Fruit fly (Drosophila melanogaster) whole organism, embryonic: Measurements from ENCODE around the gene CG10628.

ENCODE experiments used
- Adf1 ChIP-seq: fragments of 200-800 bp; sonication (Bioruptor generic); IDR thresholded peaks from 2 replicates; pipeline ENCODE4 v1.3.6; 2022; ENCODE audit warnings: missing biosample characterization, missing genetic modification characterization
- CG12219 ChIP-seq: fragments of 200-800 bp; sonication (Bioruptor generic); optimal IDR thresholded peaks from 3 replicates; lab custom pipeline; 2018; ENCODE audit warnings: missing biosample characterization, mild to moderate bottlenecking, missing genetic modification characterization
- CG13123 ChIP-seq: fragments of 200-800 bp; sonication (Bioruptor generic); optimal IDR thresholded peaks from 2 replicates; lab custom pipeline; 2016; ENCODE audit warnings: missing biosample characterization, missing genetic modification characterization
- CG13894 ChIP-seq: fragments of 200-800 bp; sonication (Bioruptor generic); optimal IDR thresholded peaks from 3 replicates; lab custom pipeline; 2018; ENCODE audit warnings: missing biosample characterization, mild to moderate bottlenecking, missing genetic modification characterization, moderate library complexity
- CG14050 ChIP-seq: fragments of 200-800 bp; sonication (Bioruptor generic); IDR thresholded peaks from 3 replicates; pipeline ENCODE4 v1.3.6; 2022; ENCODE audit warnings: missing biosample characterization, missing genetic modification characterization
- CG1529 ChIP-seq: fragments of 200-800 bp; sonication (Bioruptor generic); optimal IDR thresholded peaks from 3 replicates; lab custom pipeline; 2018; ENCODE audit warnings: missing biosample characterization, missing genetic modification characterization
- CG15479 ChIP-seq: fragments of 200-800 bp; sonication (Bioruptor generic); optimal IDR thresholded peaks from 3 replicates; lab custom pipeline; 2019; ENCODE audit warnings: missing biosample characterization, mild to moderate bottlenecking, missing genetic modification characterization, moderate library complexity
- CG15601 ChIP-seq: fragments of 200-800 bp; sonication (Bioruptor generic); optimal IDR thresholded peaks from 3 replicates; lab custom pipeline; 2019; ENCODE audit warnings: missing biosample characterization, mild to moderate bottlenecking, missing genetic modification characterization, moderate library complexity
- CG1647 ChIP-seq: fragments of 200-800 bp; sonication (Bioruptor generic); optimal IDR thresholded peaks from 3 replicates; lab custom pipeline; 2016; ENCODE audit warnings: missing biosample characterization, missing genetic modification characterization
- CG16815 ChIP-seq: fragments of 200-800 bp; sonication (Bioruptor generic); optimal IDR thresholded peaks from 3 replicates; lab custom pipeline; 2017; ENCODE audit warnings: missing biosample characterization, mild to moderate bottlenecking, missing genetic modification characterization
- CG17359 ChIP-seq: fragments of 200-800 bp; sonication (Bioruptor generic); optimal IDR thresholded peaks from 3 replicates; lab custom pipeline; 2018; ENCODE audit warnings: missing biosample characterization, mild to moderate bottlenecking, missing genetic modification characterization, moderate library complexity
- CG18476 ChIP-seq: fragments of 200-800 bp; sonication (Bioruptor generic); optimal IDR thresholded peaks from 2 replicates; lab custom pipeline; 2016; ENCODE audit warnings: missing biosample characterization, mild to moderate bottlenecking, missing genetic modification characterization
- CG2129 ChIP-seq: fragments of 200-800 bp; sonication (Bioruptor generic); IDR thresholded peaks from 2 replicates; pipeline ENCODE4 v1.3.6; 2022; ENCODE audit warnings: missing biosample characterization, missing genetic modification characterization; ENCODE audit not compliant: partially characterized antibody
- CG31224 ChIP-seq: fragments of 200-800 bp; sonication (Bioruptor generic); IDR thresholded peaks from 2 replicates; pipeline ENCODE4 v1.3.6; 2022; ENCODE audit warnings: missing biosample characterization, missing genetic modification characterization
- CG32532 ChIP-seq: fragments of 200-800 bp; sonication (Bioruptor generic); IDR thresholded peaks from 2 replicates; pipeline ENCODE4 v1.3.6; 2022; ENCODE audit warnings: missing biosample characterization, missing genetic modification characterization
- CG3838 ChIP-seq: fragments of 200-800 bp; sonication (Bioruptor generic); optimal IDR thresholded peaks from 3 replicates; lab custom pipeline; 2016; ENCODE audit warnings: missing biosample characterization, missing genetic modification characterization
- CG4820 ChIP-seq: fragments of 200-800 bp; sonication (Bioruptor generic); optimal IDR thresholded peaks from 3 replicates; lab custom pipeline; 2016; ENCODE audit warnings: missing biosample characterization, missing genetic modification characterization
- CG6683 ChIP-seq: fragments of 200-800 bp; sonication (Bioruptor generic); optimal IDR thresholded peaks from 2 replicates; lab custom pipeline; 2017; ENCODE audit warnings: missing biosample characterization, mild to moderate bottlenecking, missing genetic modification characterization, missing genetic modification reagents
- CG6791 ChIP-seq: fragments of 200-800 bp; sonication (Bioruptor generic); IDR thresholded peaks from 3 replicates; pipeline ENCODE4 v1.3.6; 2022; ENCODE audit warnings: missing biosample characterization, missing genetic modification characterization; ENCODE audit not compliant: partially characterized antibody
- CG7928 ChIP-seq: fragments of 200-800 bp; sonication (Bioruptor generic); optimal IDR thresholded peaks from 2 replicates; lab custom pipeline; 2017; ENCODE audit warnings: missing biosample characterization, mild to moderate bottlenecking, missing genetic modification characterization
- CG7963 ChIP-seq: fragments of 200-800 bp; sonication (Bioruptor generic); IDR thresholded peaks from 3 replicates; pipeline ENCODE4 v1.3.6; 2022; ENCODE audit warnings: missing biosample characterization, missing genetic modification characterization; ENCODE audit not compliant: partially characterized antibody
- CG9215 ChIP-seq: fragments of 200-800 bp; sonication (Bioruptor generic); IDR thresholded peaks from 2 replicates; pipeline ENCODE4 v1.3.6; 2022; ENCODE audit warnings: missing biosample characterization, missing genetic modification characterization
- CG9932 ChIP-seq: fragments of 200-800 bp; sonication (Bioruptor generic); IDR thresholded peaks from 2 replicates; pipeline ENCODE4 v1.3.6; 2022; ENCODE audit warnings: missing biosample characterization, missing genetic modification characterization
- CrebB ChIP-seq: fragments of 200-800 bp; sonication (Bioruptor generic); optimal IDR thresholded peaks from 3 replicates; lab custom pipeline; 2018; ENCODE audit warnings: missing biosample characterization, mild to moderate bottlenecking, missing genetic modification characterization
- ERR ChIP-seq: fragments of 200-800 bp; sonication (Bioruptor generic); optimal IDR thresholded peaks from 2 replicates; lab custom pipeline; 2016; ENCODE audit warnings: missing biosample characterization, missing genetic modification characterization
- Fer1 ChIP-seq: fragments of 200-800 bp; sonication (Bioruptor generic); optimal IDR thresholded peaks from 2 replicates; lab custom pipeline; 2017; ENCODE audit warnings: missing biosample characterization, mild to moderate bottlenecking, missing genetic modification characterization
- Gug ChIP-seq: fragments of 200-800 bp; sonication (Bioruptor generic); IDR thresholded peaks from 4 replicates; pipeline ENCODE4 v1.3.6; 2022; ENCODE audit warnings: missing biosample characterization, missing genetic modification characterization
- Lpt ChIP-seq: fragments of >200 bp; optimal IDR thresholded peaks from 2 replicates; lab custom pipeline; 2018; ENCODE audit warnings: missing biosample characterization, missing genetic modification characterization
- MESR4 ChIP-seq: fragments of 200-800 bp; sonication (Bioruptor generic); optimal IDR thresholded peaks from 2 replicates; lab custom pipeline; 2018; ENCODE audit warnings: missing biosample characterization, mild to moderate bottlenecking, missing genetic modification characterization, moderate library complexity
- Nf-YB ChIP-seq: fragments of 200-800 bp; sonication (Bioruptor generic); optimal IDR thresholded peaks from 3 replicates; lab custom pipeline; 2019; ENCODE audit warnings: missing biosample characterization, mild to moderate bottlenecking, missing genetic modification characterization, moderate library complexity
- Oli ChIP-seq: fragments of 200-800 bp; sonication (Bioruptor generic); optimal IDR thresholded peaks from 2 replicates; lab custom pipeline; 2018; ENCODE audit warnings: missing biosample characterization, mild to moderate bottlenecking, missing genetic modification characterization, moderate library complexity
- PHDP ChIP-seq: fragments of 200-800 bp; sonication (Bioruptor generic); optimal IDR thresholded peaks from 3 replicates; lab custom pipeline; 2018; ENCODE audit warnings: missing biosample characterization, mild to moderate bottlenecking, missing genetic modification characterization, moderate library complexity
- Xbp1 ChIP-seq: fragments of 200-800 bp; sonication (Bioruptor generic); optimal IDR thresholded peaks from 3 replicates; lab custom pipeline; 2016; ENCODE audit warnings: missing biosample characterization, mild to moderate bottlenecking, missing genetic modification characterization
- YL-1 ChIP-seq: fragments of 200-800 bp; sonication (Bioruptor generic); optimal IDR thresholded peaks from 3 replicates; lab custom pipeline; 2017; ENCODE audit warnings: missing biosample characterization, mild to moderate bottlenecking, missing genetic modification characterization
- dm ChIP-seq: fragments of 200-800 bp; sonication (Bioruptor generic); optimal IDR thresholded peaks from 3 replicates; lab custom pipeline; 2016; ENCODE audit warnings: missing biosample characterization, missing genetic modification characterization
- grau ChIP-seq: fragments of 200-800 bp; optimal IDR thresholded peaks from 3 replicates; lab custom pipeline; 2019; ENCODE audit warnings: missing biosample characterization, mild to moderate bottlenecking, missing genetic modification characterization, moderate library complexity
- gt ChIP-seq: fragments of 200-800 bp; sonication (Bioruptor generic); IDR thresholded peaks from 2 replicates; pipeline ENCODE4 v1.3.6; 2022; ENCODE audit warnings: missing biosample characterization, missing genetic modification characterization
- jigr1 ChIP-seq: fragments of 200-800 bp; sonication (Bioruptor generic); IDR thresholded peaks from 3 replicates; pipeline ENCODE4 v1.3.6; 2022; ENCODE audit warnings: missing biosample characterization, missing genetic modification characterization
- jumu ChIP-seq: fragments of 200-800 bp; sonication (Bioruptor generic); optimal IDR thresholded peaks from 3 replicates; lab custom pipeline; 2016; ENCODE audit warnings: missing biosample characterization, missing genetic modification characterization
- ken ChIP-seq: fragments of 200-800 bp; sonication (Bioruptor generic); IDR thresholded peaks from 3 replicates; pipeline ENCODE4 v1.3.6; 2022; ENCODE audit warnings: missing biosample characterization, missing genetic modification characterization
- mirr ChIP-seq: fragments of 200-800 bp; sonication (Bioruptor generic); optimal IDR thresholded peaks from 3 replicates; lab custom pipeline; 2018; ENCODE audit warnings: missing biosample characterization, mild to moderate bottlenecking, missing genetic modification characterization
- nom ChIP-seq: fragments of 200-800 bp; sonication (Bioruptor generic); optimal IDR thresholded peaks from 2 replicates; lab custom pipeline; 2017; ENCODE audit warnings: missing biosample characterization, missing genetic modification characterization, mild to moderate bottlenecking, moderate library complexity, missing genetic modification reagents
- pho ChIP-seq: fragments of 200-800 bp; sonication (Bioruptor generic); optimal IDR thresholded peaks from 2 replicates; lab custom pipeline; 2016; ENCODE audit warnings: missing biosample characterization, missing genetic modification characterization
- shn ChIP-seq: fragments of 200-800 bp; sonication (Bioruptor generic); optimal IDR thresholded peaks from 3 replicates; lab custom pipeline; 2016; ENCODE audit warnings: missing biosample characterization, missing genetic modification characterization
- sima ChIP-seq: fragments of 200-800 bp; sonication (Bioruptor generic); optimal IDR thresholded peaks from 2 replicates; lab custom pipeline; 2016; ENCODE audit warnings: missing biosample characterization, missing genetic modification characterization
- sna ChIP-seq: fragments of 200-800 bp; sonication (Bioruptor generic); IDR thresholded peaks from 2 replicates; pipeline ENCODE4 v1.3.6; 2022; ENCODE audit warnings: missing biosample characterization, missing genetic modification characterization; ENCODE audit not compliant: partially characterized antibody
- tap ChIP-seq: fragments of 200-800 bp; optimal IDR thresholded peaks from 3 replicates; lab custom pipeline; 2019; ENCODE audit warnings: missing biosample characterization, mild to moderate bottlenecking, missing genetic modification characterization, moderate library complexity
- wor ChIP-seq: fragments of 200-800 bp; sonication (Bioruptor generic); IDR thresholded peaks from 2 replicates; pipeline ENCODE4 v1.3.6; 2022; ENCODE audit warnings: missing biosample characterization, missing genetic modification characterization
- zen ChIP-seq: fragments of 200-800 bp; sonication (Bioruptor generic); optimal IDR thresholded peaks from 3 replicates; lab custom pipeline; 2018; ENCODE audit warnings: missing biosample characterization, mild to moderate bottlenecking, missing genetic modification characterization, moderate library complexity

The CG10628 gene

dm6 chr2L:19758511-19759128 lies at the start of gene CG10628, which contains the start of gene Dus3 (continued):
- TF ChIP-seq CG18476 (GFP tag; lab: Kevin White, UChicago): peak; percentile 83
- peak; percentile 73 for TF ChIP-seq ERR (GFP tag; lab: Kevin White, UChicago)
- peak; percentile 90 for TF ChIP-seq shn (GFP tag; lab: Kevin White, UChicago)
- peak; percentile 97 for TF ChIP-seq dm (GFP tag; lab: Kevin White, UChicago)
- TF ChIP-seq CG2129 (GFP tag; lab: Robert Waterston, UW): no peak; the same call in 1 of the 2 replicates
- peak; percentile 60 for TF ChIP-seq Adf1 (GFP tag; lab: Robert Waterston, UW)
- TF ChIP-seq CG6791 (GFP tag; lab: Robert Waterston, UW): no peak
- TF ChIP-seq zen (tag; lab: Kevin White, UChicago): peak; percentile 83
- TF ChIP-seq grau (tag; lab: Kevin White, UChicago): peak; percentile 91
- TF ChIP-seq CG17359: peak; percentile 89
- peak; percentile 94 for TF ChIP-seq ken (GFP tag; lab: Robert Waterston, UW)
- TF ChIP-seq CG15479 (GFP tag; lab: Kevin White, UChicago): peak; percentile 72
- TF ChIP-seq jumu: peak; percentile 94
- TF ChIP-seq YL-1 (GFP tag; lab: Kevin White, UChicago): peak; percentile 73
- TF ChIP-seq Xbp1 (GFP tag; lab: Kevin White, UChicago): peak; percentile 95
- TF ChIP-seq CG13123 (GFP tag; lab: Kevin White, UChicago): peak; percentile 85
- peak; percentile 88 for TF ChIP-seq CG14050 (GFP tag; lab: Robert Waterston, UW)
- peak; percentile 84 for TF ChIP-seq tap (tag; lab: Kevin White, UChicago)
- peak; percentile 52 for TF ChIP-seq MESR4 (GFP tag; lab: Kevin White, UChicago)
- TF ChIP-seq mirr (GFP tag; lab: Kevin White, UChicago): peak; percentile 75
- TF ChIP-seq CG16815: peak; percentile 79
- TF ChIP-seq gt (GFP tag; lab: Robert Waterston, UW): peak; percentile 76
- TF ChIP-seq CrebB: peak; percentile 87
- peak; percentile 65 for TF ChIP-seq sima (GFP tag; lab: Kevin White, UChicago)
- TF ChIP-seq CG1647 (GFP tag; lab: Kevin White, UChicago): peak; percentile 84
- peak; percentile 91 for TF ChIP-seq CG9215
- peak; percentile 73 for TF ChIP-seq CG6683 (GFP tag; lab: Kevin White, UChicago)
- TF ChIP-seq Fer1 (GFP tag; lab: Kevin White, UChicago): peak; percentile 92
- peak; percentile 78 for TF ChIP-seq jigr1 (GFP tag; lab: Robert Waterston, UW)
- peak; percentile 69 for TF ChIP-seq Nf-YB (GFP tag; lab: Kevin White, UChicago)
- no peak for TF ChIP-seq Lpt (GFP tag; lab: Kevin White, UChicago)
- peak; percentile 90 for TF ChIP-seq PHDP (tag; lab: Kevin White, UChicago)
- peak; percentile 87 for TF ChIP-seq Oli (tag; lab: Kevin White, UChicago)
- TF ChIP-seq CG12219 (GFP tag; lab: Kevin White, UChicago): peak; percentile 71
- TF ChIP-seq CG9932 (GFP tag; lab: Robert Waterston, UW): peak; percentile 95
- TF ChIP-seq CG1529 (GFP tag; lab: Kevin White, UChicago): peak; percentile 62
- TF ChIP-seq CG7928 (GFP tag; lab: Kevin White, UChicago): peak; percentile 69
- TF ChIP-seq Gug (GFP tag; lab: Robert Waterston, UW): peak; percentile 88
- TF ChIP-seq CG13894 (tag; lab: Kevin White, UChicago): peak; percentile 87
- TF ChIP-seq CG32532 (GFP tag; lab: Robert Waterston, UW): peak; percentile 96
- peak; percentile 52; the same call in 1 of the 2 replicates for TF ChIP-seq sna (GFP tag; lab: Robert Waterston, UW)
- peak; percentile 79 for TF ChIP-seq CG3838
- TF ChIP-seq CG4820: peak; percentile 90
- no peak for TF ChIP-seq CG7963
- TF ChIP-seq CG15601 (tag; lab: Kevin White, UChicago): peak; percentile 86
- TF ChIP-seq nom: peak; percentile 64
- peak; percentile 71 for TF ChIP-seq wor (GFP tag; lab: Robert Waterston, UW)
- peak; percentile 88 for TF ChIP-seq CG31224 (GFP tag; lab: Robert Waterston, UW)
- TF ChIP-seq pho (GFP tag; lab: Kevin White, UChicago): peak; percentile 95
